Worm (Caenorhabditis elegans): ENCODE data around the gene atn-1.
A peak's percentile ranks its signal among the peaks of the same experiment; 100 is the strongest.

- TF ChIP-seq fos-1 (tag; optimal IDR thresholded peaks at IDR 0.05), result peak; percentile 93
- no peak for TF ChIP-seq skn-1 (tag; optimal IDR thresholded peaks at IDR 0.05)
- peak; percentile 83 for TF ChIP-seq egl-27 (tag; optimal IDR thresholded peaks at IDR 0.05)
- peak; percentile 55 for TF ChIP-seq nhr-21 (tag; optimal IDR thresholded peaks at IDR 0.05)
- TF ChIP-seq zag-1 (tag; optimal IDR thresholded peaks at IDR 0.05), result peak; percentile 74
- TF ChIP-seq snpc-4 (tag; optimal IDR thresholded peaks at IDR 0.05), result no peak
- no peak for TF ChIP-seq ceh-16 (tag; optimal IDR thresholded peaks at IDR 0.05)
- TF ChIP-seq nhr-12 (tag; optimal IDR thresholded peaks at IDR 0.05), result no peak
- TF ChIP-seq ztf-4 (tag; optimal IDR thresholded peaks at IDR 0.05), result no peak
- peak; percentile 62 for TF ChIP-seq blmp-1 (tag; optimal IDR thresholded peaks at IDR 0.05; ENCODE audit: insufficient read depth)
- no peak for TF ChIP-seq ama-1 (optimal IDR thresholded peaks at IDR 0.05)
- peak; percentile 78 for TF ChIP-seq crh-2 (tag; optimal IDR thresholded peaks at IDR 0.05)
Measured at ce11 chrV:12528919-12529318, 50.7 kb downstream of the atn-1 start.

Data from whole organism, L2 larva.